Worm (Caenorhabditis elegans) whole organism, L4 larva: Measurements from ENCODE around the gene C18H7.6.

Source experiments
- F10B5.3 ChIP-seq: sonication (generic microtip); optimal IDR thresholded peaks from 2 replicates; lab custom pipeline; 2016; ENCODE audit warnings: mild to moderate bottlenecking, missing genetic modification characterization, missing compliant biosample characterization
- F26F4.8 ChIP-seq: fragments of 200-800 bp; sonication (Bioruptor generic); conservative IDR thresholded peaks from 2 replicates; pipeline ENCODE4 v1.3.6; 2022; ENCODE audit warnings: missing genetic modification characterization, missing compliant biosample characterization
- F44E2.7 ChIP-seq: fragments of 200-800 bp; sonication (Bioruptor generic); IDR thresholded peaks from 2 replicates; pipeline ENCODE4 v2.1.2; 2022; ENCODE audit warnings: missing genetic modification characterization, missing compliant biosample characterization
- R02D3.7 ChIP-seq: fragments of 150-350 bp; sonication (generic microtip); optimal IDR thresholded peaks from 3 replicates; lab custom pipeline; 2014; ENCODE audit warnings: missing biosample characterization, missing genetic modification characterization
- T26A8.4 ChIP-seq: fragments of 200-800 bp; sonication (Bioruptor generic); IDR thresholded peaks from 2 replicates; pipeline ENCODE4 v1.3.6; 2022; ENCODE audit warnings: missing genetic modification characterization, missing compliant biosample characterization
- ZK546.5 ChIP-seq, 2 experiments: sonication (generic microtip); optimal IDR thresholded peaks; 2 replicates each; lab custom pipeline; 2017; ENCODE audit warnings: missing biosample characterization in 2 of 2, missing genetic modification characterization in 2 of 2
- ama-1 ChIP-seq: fragments of 150-350 bp; optimal IDR thresholded peaks from 2 replicates; lab custom pipeline; 2014; ENCODE audit warnings: inconsistent platforms, mixed read lengths
- ceh-28 ChIP-seq: fragments of 150-350 bp; optimal IDR thresholded peaks from 2 replicates; lab custom pipeline; 2014; ENCODE audit warnings: missing biosample characterization, missing genetic modification reagents, missing genetic modification characterization
- ceh-44 ChIP-seq: fragments of 200-800 bp; sonication (Bioruptor generic); IDR thresholded peaks from 2 replicates; pipeline ENCODE4 v1.3.6; 2022; ENCODE audit warnings: missing genetic modification reagents, missing genetic modification characterization, missing compliant biosample characterization
- ceh-82 ChIP-seq: sonication (generic microtip); optimal IDR thresholded peaks from 2 replicates; lab custom pipeline; 2017; ENCODE audit warnings: missing biosample characterization, missing genetic modification characterization
- daf-8 ChIP-seq: fragments of 200-800 bp; sonication (Bioruptor generic); IDR thresholded peaks from 2 replicates; pipeline ENCODE4 v1.3.6; 2022; ENCODE audit warnings: missing genetic modification characterization, missing compliant biosample characterization
- gei-8 ChIP-seq: fragments of 200-800 bp; sonication (Bioruptor generic); optimal IDR thresholded peaks from 2 replicates; lab custom pipeline; 2018; ENCODE audit warnings: mild to moderate bottlenecking, missing genetic modification characterization, missing compliant biosample characterization
- hlh-11 ChIP-seq: fragments of 200-800 bp; sonication (Bioruptor generic); optimal IDR thresholded peaks from 2 replicates; lab custom pipeline; 2018; ENCODE audit warnings: mild to moderate bottlenecking, missing genetic modification characterization, missing compliant biosample characterization
- hmg-1.1 ChIP-seq: fragments of 200-800 bp; sonication (Bioruptor generic); IDR thresholded peaks from 2 replicates; pipeline ENCODE4 v1.3.6; 2022; ENCODE audit warnings: missing genetic modification reagents, missing genetic modification characterization, missing compliant biosample characterization
- lim-7 ChIP-seq: fragments of 200-800 bp; sonication (Bioruptor generic); IDR thresholded peaks from 2 replicates; pipeline ENCODE4 v1.3.6; 2022; ENCODE audit warnings: missing genetic modification characterization, missing compliant biosample characterization
- madf-5 ChIP-seq, 2 experiments: fragments of 200-800 bp; sonication (Bioruptor generic); IDR thresholded peaks; 2 replicates each; pipeline ENCODE4 v1.3.6; 2022; ENCODE audit warnings: missing compliant biosample characterization in 2 of 2, missing genetic modification characterization in 2 of 2
- mdt-29 ChIP-seq: fragments of 200-800 bp; sonication (Bioruptor generic); IDR thresholded peaks from 2 replicates; pipeline ENCODE4 v1.3.6; 2022; ENCODE audit warnings: missing genetic modification reagents, missing genetic modification characterization, missing compliant biosample characterization
- mes-2 ChIP-seq: sonication (generic microtip); optimal IDR thresholded peaks from 2 replicates; lab custom pipeline; 2016; ENCODE audit warnings: missing genotype, mild to moderate bottlenecking, missing genetic modification characterization, missing compliant biosample characterization; ENCODE audit not compliant: poor library complexity, severe bottlenecking
- mxl-2 ChIP-seq: fragments of 200-800 bp; sonication (Bioruptor generic); conservative IDR thresholded peaks from 2 replicates; pipeline ENCODE4 v1.3.6; 2022; ENCODE audit warnings: missing genetic modification reagents, missing genetic modification characterization, missing compliant biosample characterization
- mxl-3 ChIP-seq: fragments of 200-800 bp; sonication (Bioruptor generic); optimal IDR thresholded peaks from 2 replicates; lab custom pipeline; 2018; ENCODE audit warnings: mild to moderate bottlenecking, missing genetic modification characterization, missing compliant biosample characterization
- nhr-102 ChIP-seq: sonication (generic microtip); optimal IDR thresholded peaks from 2 replicates; lab custom pipeline; 2016; ENCODE audit warnings: mild to moderate bottlenecking, missing genetic modification characterization, moderate library complexity, missing compliant biosample characterization
- nhr-42 ChIP-seq: fragments of 200-800 bp; sonication (Bioruptor generic); IDR thresholded peaks from 2 replicates; pipeline ENCODE4 v1.3.6; 2022; ENCODE audit warnings: missing genetic modification characterization, missing compliant biosample characterization
- nhr-48 ChIP-seq: sonication (generic microtip); optimal IDR thresholded peaks from 2 replicates; lab custom pipeline; 2016; ENCODE audit warnings: mild to moderate bottlenecking, missing genetic modification characterization, missing compliant biosample characterization
- nhr-77 ChIP-seq: fragments of 150-350 bp; optimal IDR thresholded peaks from 2 replicates; lab custom pipeline; 2014; ENCODE audit warnings: missing biosample characterization, missing genetic modification characterization
- pha-4 ChIP-seq, 2 experiments: fragments of 150-350 bp in 1 of 2; fragments of 200-800 bp in 1 of 2; sonication (Bioruptor generic) in 1 of 2; IDR thresholded peaks in 1 of 2; optimal IDR thresholded peaks in 1 of 2; 2 replicates each; pipeline versions ENCODE4 v1.3.6 to Lab custom; 2014 to 2022; ENCODE audit warnings: missing genetic modification characterization in 2 of 2, missing genetic modification reagents in 2 of 2, missing biosample characterization in 1 of 2, missing compliant biosample characterization in 1 of 2
- pqm-1 ChIP-seq: sonication (generic microtip); optimal IDR thresholded peaks from 2 replicates; lab custom pipeline; 2017; ENCODE audit warnings: missing biosample characterization, missing genetic modification characterization
- rbr-2 ChIP-seq: sonication (generic microtip); optimal IDR thresholded peaks from 2 replicates; lab custom pipeline; 2016; ENCODE audit warnings: missing genotype, missing genetic modification characterization, missing compliant biosample characterization
- set-16 ChIP-seq: fragments of 200-800 bp; sonication (Bioruptor generic); IDR thresholded peaks from 2 replicates; pipeline ENCODE4 v1.3.6; 2022; ENCODE audit warnings: missing genetic modification reagents, missing genetic modification characterization, missing compliant biosample characterization
- spr-3 ChIP-seq: fragments of 200-800 bp; sonication (Bioruptor generic); optimal IDR thresholded peaks from 2 replicates; lab custom pipeline; 2018; ENCODE audit warnings: mild to moderate bottlenecking, missing genetic modification characterization, missing compliant biosample characterization
- unc-62 ChIP-seq, 3 experiments: fragments of 150-350 bp in 1 of 3; sonication (generic microtip); optimal IDR thresholded peaks in 2 of 3; peaks in 1 of 3; 1 replicate in 1 of 3; 2 replicates in 2 of 3; lab custom pipeline; 2014 to 2017; ENCODE audit warnings: missing biosample characterization in 3 of 3, missing genetic modification characterization in 3 of 3, missing genetic modification reagents in 3 of 3, missing genotype in 1 of 3
- vab-7 ChIP-seq: fragments of 200-800 bp; sonication (Bioruptor generic); IDR thresholded peaks from 2 replicates; pipeline ENCODE4 v1.3.6; 2022; ENCODE audit warnings: missing genetic modification reagents, missing genetic modification characterization, missing compliant biosample characterization
- zip-11 ChIP-seq: fragments of 200-800 bp; sonication (Bioruptor generic); IDR thresholded peaks from 2 replicates; pipeline ENCODE4 v1.3.6; 2022; ENCODE audit warnings: missing genetic modification characterization, missing compliant biosample characterization

The C18H7.6 gene

DNA sequence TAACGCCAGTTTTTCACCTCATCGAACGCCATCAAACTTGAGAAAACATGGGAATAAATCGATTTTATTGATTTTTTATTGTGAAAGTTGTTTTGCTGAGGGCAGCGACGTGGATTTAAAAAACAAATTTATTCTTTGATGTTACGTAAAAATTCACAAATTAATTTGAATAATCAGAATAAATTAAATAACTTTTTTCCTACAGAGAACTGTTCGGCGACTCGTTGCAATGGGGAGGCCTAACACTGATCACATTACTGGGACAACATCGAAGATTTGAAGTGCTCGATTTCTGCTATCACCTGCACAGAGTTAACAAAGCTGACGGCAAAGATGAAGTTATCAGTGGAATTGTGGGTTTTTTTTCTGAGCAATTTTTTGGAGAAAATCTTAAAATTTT is 10.2 kb downstream of the C18H7.6 start, which contains the start of gene F56A11.6:
Gene F56A11.6, minus strand, starts transcription at position 101 of the 400 bp plus-strand sequence.
- TF ChIP-seq mxl-2 (GFP tag; lab: Robert Waterston, UW) (no peak), ceh-28 (tag; lab: Kevin White, UChicago) (peak; percentile 7)
- TF ChIP-seq, all 104 proteins: peak for 1

DNA sequence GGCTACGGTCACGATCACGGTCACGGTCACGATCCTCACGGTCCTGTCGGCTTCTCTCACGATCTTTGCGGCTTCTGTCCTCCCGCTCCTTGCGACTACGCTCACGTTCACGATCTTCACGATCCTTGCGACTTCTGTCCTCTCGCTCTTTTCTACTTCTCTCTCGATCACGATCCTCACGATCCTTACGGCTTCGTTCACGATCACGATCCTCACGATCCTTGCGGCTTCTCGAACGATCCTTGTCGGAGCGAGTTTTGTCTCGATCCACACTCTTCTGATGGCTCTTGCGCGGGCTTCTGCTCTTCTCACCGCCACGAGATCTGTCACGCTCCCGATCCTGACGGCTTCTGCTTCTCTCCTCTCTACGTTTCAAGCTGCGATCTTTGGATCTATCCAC is 11.8 kb downstream of the C18H7.6 start:
- peak; percentile 71 for TF ChIP-seq set-16 (GFP tag; lab: Robert Waterston, UW)
- TF ChIP-seq nhr-48 (tag; lab: Kevin White, UChicago) = no peak
- no peak for TF ChIP-seq hlh-11 (tag; lab: Kevin White, UChicago)
- no peak for TF ChIP-seq daf-8 (GFP tag; lab: Robert Waterston, UW)
- TF ChIP-seq ZK546.5 (tag; optimal IDR thresholded peaks at IDR 0.05; lab: Kevin White, UChicago) = no peak
- no peak for TF ChIP-seq lim-7 (GFP tag; lab: Robert Waterston, UW)
- no peak for TF ChIP-seq vab-7 (GFP tag; lab: Robert Waterston, UW)

DNA sequence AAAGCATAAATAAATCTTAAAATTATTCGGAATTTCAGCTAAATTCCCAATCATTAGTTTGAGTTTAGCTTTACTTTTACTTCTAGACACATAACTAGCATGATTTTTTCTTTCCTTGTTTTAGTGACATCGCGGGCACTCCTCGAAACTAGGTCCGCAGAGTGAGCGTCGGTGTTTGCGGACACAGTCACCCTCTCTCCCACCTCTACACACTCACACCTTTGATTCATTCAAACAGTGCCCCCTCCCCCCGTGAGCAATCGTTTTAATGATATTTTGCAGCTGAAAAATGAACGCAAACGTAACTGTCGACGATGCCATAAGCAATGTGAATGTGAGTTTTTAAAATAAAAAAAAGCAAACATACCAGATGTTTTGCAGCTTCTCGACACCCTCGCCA is 19.8 kb downstream of the C18H7.6 start, which contains the start of gene gex-2:
Gene gex-2, plus strand, starts transcription at position 283 of the 400 bp plus-strand sequence.
- no peak for TF ChIP-seq mxl-2 (GFP tag; lab: Robert Waterston, UW)
- no peak for TF ChIP-seq nhr-77
- TF ChIP-seq R02D3.7 = no peak
- no peak for TF ChIP-seq zip-11 (GFP tag; lab: Robert Waterston, UW)
- TF ChIP-seq spr-3 (GFP tag; lab: Kevin White, UChicago) = no peak
- no peak for TF ChIP-seq mdt-29
- no peak for TF ChIP-seq ama-1
- TF ChIP-seq T26A8.4 (GFP tag; lab: Robert Waterston, UW) = no peak
- TF ChIP-seq ceh-82 (tag; lab: Kevin White, UChicago) = no peak
- no peak for TF ChIP-seq rbr-2
- no peak for TF ChIP-seq madf-5 (GFP tag; IDR thresholded peaks at IDR 0.05; lab: Robert Waterston, UW)
- no peak for TF ChIP-seq nhr-42 (GFP tag; lab: Robert Waterston, UW)
- TF ChIP-seq gei-8 (GFP tag; lab: Kevin White, UChicago) = no peak
- TF ChIP-seq ceh-44 (GFP tag; lab: Robert Waterston, UW) = no peak
- no peak for TF ChIP-seq mxl-3 (GFP tag; lab: Kevin White, UChicago)
- no peak for TF ChIP-seq F26F4.8 (GFP tag; lab: Robert Waterston, UW)
- no peak for TF ChIP-seq pha-4 (GFP tag; IDR thresholded peaks at IDR 0.05; lab: Robert Waterston, UW)
- no peak for TF ChIP-seq pha-4 (tag; optimal IDR thresholded peaks at IDR 0.05; lab: Kevin White, UChicago)
- TF ChIP-seq nhr-102 (tag; lab: Kevin White, UChicago) = no peak
- TF ChIP-seq hmg-1.1 (GFP tag; lab: Robert Waterston, UW) = 0 out of 2 replicates have a peak, but pooled peaks have one; percentile 15
- TF ChIP-seq mes-2 (tag; lab: Kevin White, UChicago) = peak; percentile 60
- peak; percentile 10 for TF ChIP-seq hlh-11 (tag; lab: Kevin White, UChicago)
- TF ChIP-seq F10B5.3 (tag; lab: Kevin White, UChicago) = no peak
- no peak for TF ChIP-seq F44E2.7

DNA sequence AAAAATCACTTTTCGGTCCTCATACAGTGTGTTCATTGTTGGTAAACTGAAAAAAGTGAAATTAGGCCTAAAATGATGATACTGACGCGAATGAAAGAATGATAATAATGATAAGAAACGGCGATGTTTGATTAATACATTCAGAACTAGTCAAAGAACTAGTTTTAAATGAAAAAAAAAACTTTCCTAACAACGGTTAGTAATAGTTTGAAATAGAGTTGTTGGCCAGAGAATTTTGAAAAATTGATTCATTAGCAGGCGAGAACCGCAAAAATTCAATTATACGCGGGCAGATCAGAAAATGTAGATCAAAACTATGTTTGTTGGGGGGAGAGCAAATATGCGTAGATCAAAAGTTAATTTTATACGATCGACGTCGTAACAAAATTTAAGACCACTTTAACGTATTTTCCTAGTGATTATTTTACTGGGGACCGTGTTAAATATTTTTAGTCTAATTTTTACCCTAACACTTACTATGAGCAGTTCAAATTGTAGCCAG is 21.4 kb downstream of the C18H7.6 start, which contains the start of gene F56A11.5:
Gene F56A11.5, minus strand, starts transcription at position 51 of the 502 bp plus-strand sequence.
- TF ChIP-seq pqm-1 (tag; lab: Kevin White, UChicago) (peak; percentile 21), zip-11 (GFP tag; lab: Robert Waterston, UW) (no peak)
- TF ChIP-seq, all 104 proteins: peak for 1

DNA sequence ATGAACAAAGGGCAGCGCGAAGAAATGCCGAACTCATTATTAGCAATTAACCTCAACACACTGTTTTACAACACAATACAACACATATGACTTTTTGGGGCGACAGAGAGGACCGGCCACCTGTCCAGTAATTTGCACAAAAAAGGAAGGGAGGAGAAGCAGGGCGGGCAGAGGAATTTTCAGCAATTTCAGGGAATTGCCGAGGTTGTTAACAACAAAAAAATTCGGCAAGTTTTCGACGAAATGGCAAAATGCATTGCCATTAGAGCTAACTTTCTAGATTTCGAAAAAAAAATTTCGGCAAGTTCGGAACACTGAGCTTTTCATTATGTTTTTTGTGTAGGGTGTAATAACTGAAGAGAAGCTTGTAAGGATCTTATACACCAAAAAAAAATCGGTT is 28.3 kb downstream of the C18H7.6 start:
- TF ChIP-seq hmg-1.1 (GFP tag; lab: Robert Waterston, UW) (no peak), unc-62 (GFP tag; optimal IDR thresholded peaks at IDR 0.05 in 1 of 2; lab: Kevin White, UChicago) (peak in 1 of 2 experiments; percentile 96), unc-62 (tag; optimal IDR thresholded peaks at IDR 0.05; lab: Kevin White, UChicago) (no peak)
- TF ChIP-seq, all 104 proteins: peak for 1
